Fruit fly (Drosophila melanogaster) whole organism, embryonic: ENCODE measurements around the gene osy.

ENCODE experiments used
- Abd-B ChIP-seq: fragments of 200-800 bp; sonication (Bioruptor generic); optimal IDR thresholded peaks from 2 replicates; lab custom pipeline; 2018; ENCODE audit warnings: missing biosample characterization, mild to moderate bottlenecking, missing genetic modification characterization, moderate library complexity
- Awh ChIP-seq: fragments of 200-800 bp; sonication (Bioruptor generic); IDR thresholded peaks from 2 replicates; pipeline ENCODE4, ENCODE4 v1.3.6; 2022; ENCODE audit warnings: missing biosample characterization, missing genetic modification characterization
- CG12155 ChIP-seq: fragments of 200-800 bp; sonication (Bioruptor generic); optimal IDR thresholded peaks from 3 replicates; lab custom pipeline; 2016; ENCODE audit warnings: missing biosample characterization, missing genetic modification characterization
- CG12219 ChIP-seq: fragments of 200-800 bp; sonication (Bioruptor generic); optimal IDR thresholded peaks from 3 replicates; lab custom pipeline; 2018; ENCODE audit warnings: missing biosample characterization, mild to moderate bottlenecking, missing genetic modification characterization
- CG12299 ChIP-seq: fragments of 200-800 bp; sonication (Bioruptor generic); optimal IDR thresholded peaks from 2 replicates; lab custom pipeline; 2018; ENCODE audit warnings: missing biosample characterization, mild to moderate bottlenecking, missing genetic modification characterization
- CG12769 ChIP-seq: fragments of 200-800 bp; sonication (Bioruptor generic); optimal IDR thresholded peaks from 2 replicates; lab custom pipeline; 2019; ENCODE audit warnings: missing biosample characterization, mild to moderate bottlenecking, missing genetic modification characterization, moderate library complexity
- CG13123 ChIP-seq: fragments of 200-800 bp; sonication (Bioruptor generic); optimal IDR thresholded peaks from 2 replicates; lab custom pipeline; 2016; ENCODE audit warnings: missing biosample characterization, missing genetic modification characterization
- CG13287 ChIP-seq: fragments of 200-800 bp; sonication (Bioruptor generic); IDR thresholded peaks from 2 replicates; pipeline ENCODE4 v1.3.6; 2022; ENCODE audit warnings: missing biosample characterization, missing genetic modification characterization; ENCODE audit not compliant: partially characterized antibody
- CG16779 ChIP-seq: fragments of 200-800 bp; sonication (Bioruptor generic); IDR thresholded peaks from 2 replicates; pipeline ENCODE4 v1.3.6; 2022; ENCODE audit warnings: missing biosample characterization, missing genetic modification characterization
- CG4328 ChIP-seq: fragments of 200-800 bp; sonication (Bioruptor generic); optimal IDR thresholded peaks from 3 replicates; lab custom pipeline; 2017; ENCODE audit warnings: missing biosample characterization, missing genetic modification reagents, missing genetic modification characterization
- CG4360 ChIP-seq: fragments of 200-800 bp; sonication (Bioruptor generic); IDR thresholded peaks from 2 replicates; pipeline ENCODE4 v1.3.6; 2022; ENCODE audit warnings: missing biosample characterization, missing genetic modification characterization
- CG4707 ChIP-seq: fragments of 200-800 bp; sonication (Bioruptor generic); optimal IDR thresholded peaks from 2 replicates; lab custom pipeline; 2018; ENCODE audit warnings: missing biosample characterization, mild to moderate bottlenecking, missing genetic modification characterization, moderate library complexity
- CG4854 ChIP-seq: fragments of 200-800 bp; sonication (Bioruptor generic); optimal IDR thresholded peaks from 2 replicates; lab custom pipeline; 2016; ENCODE audit warnings: missing biosample characterization, missing genetic modification characterization, inconsistent platforms
- CG8388 ChIP-seq: fragments of 200-800 bp; sonication (Bioruptor generic); optimal IDR thresholded peaks from 2 replicates; lab custom pipeline; 2019; ENCODE audit warnings: missing biosample characterization, mild to moderate bottlenecking, missing genetic modification characterization, moderate library complexity
- Eip74EF ChIP-seq, 2 experiments: fragments of 200-800 bp in 1 of 2; fragments of >200 bp in 1 of 2; sonication (Bioruptor generic) in 1 of 2; optimal IDR thresholded peaks; 2 replicates each; lab custom pipeline; 2017 to 2019; ENCODE audit warnings: missing biosample characterization in 2 of 2, missing genetic modification characterization in 2 of 2, mild to moderate bottlenecking in 1 of 2, moderate library complexity in 1 of 2
- H2.0 ChIP-seq: fragments of 200-800 bp; sonication (Bioruptor generic); IDR thresholded peaks from 2 replicates; pipeline ENCODE4 v1.3.6; 2022; ENCODE audit warnings: missing biosample characterization, missing genetic modification characterization
- Lim3 ChIP-seq: fragments of 200-800 bp; sonication (Bioruptor generic); IDR thresholded peaks from 2 replicates; pipeline ENCODE4 v1.3.6; 2022; ENCODE audit warnings: missing biosample characterization, missing genetic modification characterization
- Med ChIP-seq: fragments of 200-800 bp; sonication (Bioruptor generic); peaks from one replicate; lab custom pipeline; 2016; ENCODE audit warnings: missing biosample characterization, missing genetic modification characterization, mild to moderate bottlenecking, inconsistent platforms, moderate library complexity
- Pdp1 ChIP-seq, 2 experiments: fragments of 200-800 bp; sonication (Bioruptor generic); optimal IDR thresholded peaks; 3 replicates each; lab custom pipeline; 2016; ENCODE audit warnings: missing biosample characterization in 2 of 2, missing genetic modification characterization in 2 of 2, mild to moderate bottlenecking in 1 of 2, moderate library complexity in 1 of 2
- Stat92E ChIP-seq, 3 experiments: fragments of >200 bp in 2 of 3; fragments of 200-800 bp in 1 of 3; sonication (Bioruptor generic) in 1 of 3; optimal IDR thresholded peaks; 2 replicates each; lab custom pipeline; 2017 to 2019; ENCODE audit warnings: missing biosample characterization in 3 of 3, missing genetic modification characterization in 3 of 3, mild to moderate bottlenecking in 1 of 3, moderate library complexity in 1 of 3
- Vsx1 ChIP-seq: fragments of 200-800 bp; sonication (Bioruptor generic); optimal IDR thresholded peaks from 2 replicates; lab custom pipeline; 2017; ENCODE audit warnings: missing biosample characterization, mild to moderate bottlenecking, missing genetic modification characterization, missing genetic modification reagents
- abd-A ChIP-seq: fragments of 200-800 bp; sonication (Bioruptor generic); optimal IDR thresholded peaks from 3 replicates; lab custom pipeline; 2019; ENCODE audit warnings: missing biosample characterization, mild to moderate bottlenecking, missing genetic modification characterization, moderate library complexity
- al ChIP-seq: fragments of 200-800 bp; sonication (Bioruptor generic); IDR thresholded peaks from 2 replicates; pipeline ENCODE4 v1.3.6; 2022; ENCODE audit warnings: missing biosample characterization, missing genetic modification characterization
- amos ChIP-seq: fragments of 200-800 bp; sonication (Bioruptor generic); IDR thresholded peaks from 2 replicates; pipeline ENCODE4 v1.3.6; 2022; ENCODE audit warnings: missing biosample characterization, missing genetic modification characterization; ENCODE audit not compliant: partially characterized antibody
- chinmo ChIP-seq: fragments of 200-800 bp; sonication (Bioruptor generic); IDR thresholded peaks from 4 replicates; pipeline ENCODE4 v1.3.6; 2022; ENCODE audit warnings: missing biosample characterization, missing genetic modification characterization; ENCODE audit not compliant: partially characterized antibody
- dan ChIP-seq: fragments of 200-800 bp; sonication (Bioruptor generic); IDR thresholded peaks from 2 replicates; pipeline ENCODE4 v1.3.6; 2022; ENCODE audit warnings: missing biosample characterization, missing genetic modification characterization
- eyg ChIP-seq: fragments of 200-800 bp; sonication (Bioruptor generic); optimal IDR thresholded peaks from 3 replicates; lab custom pipeline; 2016; ENCODE audit warnings: missing biosample characterization, missing genetic modification characterization
- ftz-f1 ChIP-seq: fragments of 200-800 bp; sonication (Bioruptor generic); optimal IDR thresholded peaks from 2 replicates; lab custom pipeline; 2016; ENCODE audit warnings: missing biosample characterization, missing genetic modification characterization
- gcm2 ChIP-seq: fragments of 200-800 bp; sonication (Bioruptor generic); optimal IDR thresholded peaks from 2 replicates; lab custom pipeline; 2016; ENCODE audit warnings: missing biosample characterization, missing genetic modification characterization
- hb ChIP-seq: fragments of 200-800 bp; sonication (Bioruptor generic); IDR thresholded peaks from 3 replicates; pipeline ENCODE4 v1.3.6; 2022; ENCODE audit warnings: missing biosample characterization, missing genetic modification characterization; ENCODE audit not compliant: partially characterized antibody
- hbn ChIP-seq: fragments of 200-800 bp; sonication (Bioruptor generic); IDR thresholded peaks from 2 replicates; pipeline ENCODE4 v1.3.6; 2022; ENCODE audit warnings: missing biosample characterization, missing genetic modification characterization; ENCODE audit not compliant: partially characterized antibody
- hkb ChIP-seq, 2 experiments: fragments of 200-800 bp in 1 of 2; fragments of >200 bp in 1 of 2; sonication (Bioruptor generic) in 1 of 2; IDR thresholded peaks in 1 of 2; optimal IDR thresholded peaks in 1 of 2; 2 replicates each; pipeline versions ENCODE4 v1.3.6 to Lab custom; 2017 to 2022; ENCODE audit warnings: missing biosample characterization in 1 of 2, missing genetic modification characterization in 1 of 2
- jing ChIP-seq: fragments of 200-800 bp; sonication (Bioruptor generic); optimal IDR thresholded peaks from 2 replicates; lab custom pipeline; 2018; ENCODE audit warnings: missing biosample characterization, mild to moderate bottlenecking, missing genetic modification characterization
- mld ChIP-seq: fragments of 200-800 bp; sonication (Bioruptor generic); IDR thresholded peaks from 3 replicates; pipeline ENCODE4 v1.3.6; 2022; ENCODE audit warnings: missing biosample characterization, missing genetic modification characterization; ENCODE audit not compliant: partially characterized antibody
- oc ChIP-seq: fragments of 200-800 bp; sonication (Bioruptor generic); optimal IDR thresholded peaks from 2 replicates; lab custom pipeline; 2018; ENCODE audit warnings: missing biosample characterization, mild to moderate bottlenecking, missing genetic modification characterization, moderate library complexity
- pros ChIP-seq: fragments of 200-800 bp; sonication (Bioruptor generic); optimal IDR thresholded peaks from 3 replicates; lab custom pipeline; 2019; ENCODE audit warnings: missing biosample characterization, mild to moderate bottlenecking, missing genetic modification characterization, moderate library complexity
- rib ChIP-seq: fragments of 200-800 bp; sonication (Bioruptor generic); IDR thresholded peaks from 2 replicates; pipeline ENCODE4 v1.3.6; 2022; ENCODE audit warnings: missing biosample characterization, missing genetic modification characterization
- row ChIP-seq: fragments of 200-800 bp; sonication (Bioruptor generic); IDR thresholded peaks from 3 replicates; pipeline ENCODE4 v1.3.6; 2022; ENCODE audit warnings: missing biosample characterization, missing genetic modification characterization
- run ChIP-seq: fragments of 200-800 bp; sonication (Bioruptor generic); optimal IDR thresholded peaks from 3 replicates; lab custom pipeline; 2018; ENCODE audit warnings: missing biosample characterization, mild to moderate bottlenecking, missing genetic modification characterization
- sens ChIP-seq: fragments of 200-800 bp; sonication (Bioruptor generic); peaks from one replicate; lab custom pipeline; 2016; ENCODE audit warnings: missing biosample characterization, missing genetic modification characterization
- seq ChIP-seq: fragments of 200-800 bp; sonication (Bioruptor generic); IDR thresholded peaks from 2 replicates; pipeline ENCODE4 v1.3.6; 2022; ENCODE audit warnings: missing biosample characterization, missing genetic modification characterization
- sr ChIP-seq: fragments of 200-800 bp; sonication (Bioruptor generic); IDR thresholded peaks from 3 replicates; pipeline ENCODE4 v1.3.6; 2022; ENCODE audit warnings: missing biosample characterization, missing genetic modification characterization
- stwl ChIP-seq: fragments of 200-800 bp; sonication (Bioruptor generic); optimal IDR thresholded peaks from 3 replicates; lab custom pipeline; 2018; ENCODE audit warnings: missing biosample characterization, mild to moderate bottlenecking, missing genetic modification characterization, moderate library complexity
- tap ChIP-seq: fragments of 200-800 bp; optimal IDR thresholded peaks from 3 replicates; lab custom pipeline; 2019; ENCODE audit warnings: missing biosample characterization, mild to moderate bottlenecking, missing genetic modification characterization, moderate library complexity
- tgo ChIP-seq: fragments of 200-800 bp; sonication (Bioruptor generic); IDR thresholded peaks from 3 replicates; pipeline ENCODE4 v1.3.6; 2022; ENCODE audit warnings: missing biosample characterization, missing genetic modification characterization
- vvl ChIP-seq: fragments of 200-800 bp; sonication (Bioruptor generic); IDR thresholded peaks from 2 replicates; pipeline ENCODE4 v1.3.6; 2022; ENCODE audit warnings: missing biosample characterization, missing genetic modification characterization
- z ChIP-seq: fragments of 200-800 bp; sonication (Bioruptor generic); IDR thresholded peaks from 3 replicates; pipeline ENCODE4 v1.3.6; 2022; ENCODE audit warnings: missing biosample characterization, missing genetic modification characterization

osy gene

DNA sequence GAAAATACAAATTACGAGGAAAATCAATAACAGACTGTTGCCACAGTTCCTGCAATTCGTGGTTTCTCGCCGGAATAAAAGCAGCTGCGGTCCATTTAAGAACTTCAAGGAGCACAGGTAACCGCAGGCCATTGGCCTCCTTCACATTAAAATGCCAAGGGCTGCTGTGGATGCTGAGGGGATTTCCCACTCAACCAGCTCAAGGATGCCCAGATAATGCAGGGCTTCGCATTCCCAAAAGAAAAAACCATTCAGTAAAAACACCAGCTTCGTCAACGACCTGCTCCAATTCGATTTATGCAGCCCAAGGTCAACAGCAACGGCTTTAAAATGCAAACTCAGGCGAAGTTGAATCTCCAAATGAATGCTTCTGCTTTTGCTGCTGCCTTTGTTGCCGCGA lies 702 bp downstream of the osy start:
- TF ChIP-seq chinmo (0 out of 4 replicates have a peak, but pooled peaks have one; percentile 40), dan (GFP tag; lab: Robert Waterston, UW) (no peak)

DNA sequence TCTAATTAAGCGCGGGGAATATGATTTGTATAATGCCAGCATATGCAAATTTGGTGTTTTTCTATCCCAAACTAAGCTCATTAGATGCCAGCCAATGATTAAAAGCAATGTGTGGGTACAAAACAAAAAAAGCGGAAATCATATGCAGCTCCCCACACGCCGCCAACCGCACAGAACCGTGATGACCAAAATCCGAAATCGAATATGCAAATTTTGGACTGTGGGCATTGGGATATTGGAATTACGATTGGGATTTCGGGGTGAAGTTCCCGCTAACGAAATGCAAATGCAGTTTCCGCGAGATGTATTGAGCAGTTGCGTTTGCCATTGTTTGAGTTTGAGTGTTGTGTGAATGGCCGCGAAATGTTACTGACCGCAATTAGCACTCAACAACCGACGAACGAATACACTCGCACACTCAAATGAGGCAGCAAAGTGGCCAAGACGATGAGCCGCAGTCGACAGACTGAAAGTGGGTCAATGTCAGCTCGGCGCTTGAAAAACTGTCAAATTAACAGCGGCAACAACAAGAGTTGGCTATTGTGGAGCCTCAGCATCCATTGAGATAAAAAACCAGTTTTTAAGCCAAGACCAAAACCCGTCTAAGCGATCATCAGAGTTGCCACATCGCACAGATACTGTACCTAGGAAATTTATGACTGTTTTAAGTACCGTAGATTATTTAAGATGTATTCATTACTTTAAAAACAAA lies 13.9 kb downstream of the osy start:
- peak; percentile 61 for TF ChIP-seq CG4360 (GFP tag; lab: Robert Waterston, UW)
- TF ChIP-seq eyg (GFP tag; lab: Kevin White, UChicago) = no peak
- peak; percentile 85 for TF ChIP-seq Awh
- TF ChIP-seq Abd-B (GFP tag; lab: Kevin White, UChicago) = peak; percentile 19
- TF ChIP-seq CG12219 (GFP tag; lab: Kevin White, UChicago) = no peak
- peak; percentile 55; the same call in 1 of the 3 replicates for TF ChIP-seq sr (GFP tag; lab: Robert Waterston, UW)
- peak; percentile 26 for TF ChIP-seq oc (tag; lab: Kevin White, UChicago)
- TF ChIP-seq ftz-f1 (GFP tag; lab: Kevin White, UChicago) = peak; percentile 60
- peak; percentile 45 for TF ChIP-seq pros
- TF ChIP-seq CG12769 (tag; lab: Kevin White, UChicago) = peak; percentile 85
- TF ChIP-seq Stat92E (GFP tag; optimal IDR thresholded peaks at IDR 0.05; lab: Kevin White, UChicago) = no peak
- TF ChIP-seq CG13123 = no peak
- TF ChIP-seq CG8388 (GFP tag; lab: Kevin White, UChicago) = no peak
- TF ChIP-seq hb (GFP tag; lab: Robert Waterston, UW) = no peak
- peak; percentile 76; the same call in 2 of the 4 replicates for TF ChIP-seq chinmo
- no peak for TF ChIP-seq Lim3 (GFP tag; lab: Robert Waterston, UW)
- peak; percentile 56 for TF ChIP-seq abd-A (tag; lab: Kevin White, UChicago)
- 0 out of 2 replicates have a peak, but pooled peaks have one; percentile 24 for TF ChIP-seq rib
- TF ChIP-seq z (GFP tag; lab: Robert Waterston, UW) = peak; percentile 76; the same call in 2 of the 3 replicates
- TF ChIP-seq seq (GFP tag; lab: Robert Waterston, UW) = no peak
- peak; percentile 51 for TF ChIP-seq sens (GFP tag; lab: Kevin White, UChicago)
- peak; percentile 73; the same call in 1 of the 2 replicates for TF ChIP-seq vvl (GFP tag; lab: Robert Waterston, UW)
- peak; percentile 10; the same call in 1 of the 2 replicates for TF ChIP-seq CG13287
- TF ChIP-seq row (GFP tag; lab: Robert Waterston, UW) = peak; percentile 22; the same call in 1 of the 3 replicates
- TF ChIP-seq stwl (tag; lab: Kevin White, UChicago) = peak; percentile 79
- no peak for TF ChIP-seq tgo
- TF ChIP-seq Vsx1 = peak; percentile 15
- TF ChIP-seq H2.0 (GFP tag; lab: Robert Waterston, UW) = no peak
- TF ChIP-seq al = no peak
- peak in 1 of 2 experiments; percentile 65 for TF ChIP-seq Eip74EF (GFP tag; optimal IDR thresholded peaks at IDR 0.05; lab: Kevin White, UChicago)
- no peak for TF ChIP-seq CG16779 (GFP tag; lab: Robert Waterston, UW)
- TF ChIP-seq run (tag; lab: Kevin White, UChicago) = peak; percentile 51
- TF ChIP-seq Med = peak; percentile 42
- TF ChIP-seq hkb (optimal IDR thresholded peaks at IDR 0.05; lab: Kevin White, UChicago) = no peak
- no peak for TF ChIP-seq hkb (GFP tag; IDR thresholded peaks at IDR 0.05; lab: Robert Waterston, UW)

DNA sequence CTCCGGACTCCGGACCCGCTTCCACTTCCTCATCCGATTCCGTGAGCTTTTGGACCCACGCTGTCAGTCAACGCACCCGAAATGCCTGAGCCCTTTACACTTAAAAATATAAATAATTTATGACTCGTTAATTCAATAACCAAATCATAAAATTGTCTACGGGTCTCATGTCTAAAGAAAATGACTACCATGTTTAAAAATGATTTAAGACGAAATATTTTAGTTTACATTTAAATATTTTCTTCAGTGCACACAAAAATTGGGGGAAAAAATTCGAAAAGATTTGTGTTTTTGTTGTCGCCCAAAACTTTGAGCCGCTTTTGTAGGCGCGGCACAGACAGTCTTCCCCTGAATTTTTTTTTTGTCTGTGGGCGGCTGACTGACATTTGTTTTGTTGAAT lies 15.2 kb downstream of the osy start:
- TF ChIP-seq CG12299 (tag; lab: Kevin White, UChicago) (no peak), row (GFP tag; lab: Robert Waterston, UW) (peak; percentile 65), gcm2 (no peak), CG4854 (GFP tag; lab: Kevin White, UChicago) (no peak), tap (peak; percentile 35), CG4707 (GFP tag; lab: Kevin White, UChicago) (no peak), jing (GFP tag; lab: Kevin White, UChicago) (no peak), mld (no peak), CG4328 (no peak), hbn (GFP tag; lab: Robert Waterston, UW) (no peak), amos (no peak), Pdp1 (GFP tag; optimal IDR thresholded peaks at IDR 0.05; lab: Kevin White, UChicago) (no peak), CG12155 (GFP tag; lab: Kevin White, UChicago) (peak; percentile 14)
